Fruit fly (Drosophila melanogaster) whole organism, pupa: ENCODE measurements around the gene CG31638.

ENCODE experiments used
- CG10348 ChIP-seq: fragments of 200-800 bp; sonication (Bioruptor generic); IDR thresholded peaks from 2 replicates; pipeline ENCODE4 v1.3.6; 2022; ENCODE audit warnings: missing biosample characterization, missing genetic modification characterization
- CG15710 ChIP-seq: fragments of 200-800 bp; sonication (Bioruptor generic); optimal IDR thresholded peaks from 2 replicates; lab custom pipeline; 2018; ENCODE audit warnings: missing biosample characterization, mild to moderate bottlenecking, missing genetic modification characterization, moderate library complexity
- CG17806 ChIP-seq: fragments of 200-800 bp; sonication (Bioruptor generic); optimal IDR thresholded peaks from 2 replicates; lab custom pipeline; 2018; ENCODE audit warnings: missing biosample characterization, mild to moderate bottlenecking, missing genetic modification characterization, moderate library complexity
- CG9948 ChIP-seq: fragments of 200-800 bp; sonication (Bioruptor generic); optimal IDR thresholded peaks from 2 replicates; lab custom pipeline; 2018; ENCODE audit warnings: missing biosample characterization, mild to moderate bottlenecking, missing genetic modification characterization, moderate library complexity
- D1 ChIP-seq: fragments of 200-800 bp; sonication (Bioruptor generic); optimal IDR thresholded peaks from 2 replicates; lab custom pipeline; 2018; ENCODE audit warnings: missing biosample characterization, mild to moderate bottlenecking, missing genetic modification characterization, moderate library complexity
- EcR ChIP-seq: fragments of 200-800 bp; sonication (Bioruptor generic); optimal IDR thresholded peaks from 3 replicates; lab custom pipeline; 2019; ENCODE audit warnings: missing biosample characterization, missing genetic modification characterization, mild to moderate bottlenecking, moderate library complexity, missing genetic modification reagents
- Ets98B ChIP-seq: fragments of 200-800 bp; sonication (Bioruptor generic); IDR thresholded peaks from 2 replicates; pipeline ENCODE4 v1.3.6; 2022; ENCODE audit warnings: missing biosample characterization, missing genetic modification characterization
- Pif1A ChIP-seq: fragments of 200-800 bp; sonication (Bioruptor generic); optimal IDR thresholded peaks from 3 replicates; lab custom pipeline; 2016; ENCODE audit warnings: missing biosample characterization, missing genetic modification characterization
- Pif1B ChIP-seq: fragments of 200-800 bp; sonication (Bioruptor generic); optimal IDR thresholded peaks from 3 replicates; lab custom pipeline; 2016; ENCODE audit warnings: missing biosample characterization, missing genetic modification characterization
- Snoo ChIP-seq: fragments of 200-800 bp; sonication (Bioruptor generic); optimal IDR thresholded peaks from 3 replicates; lab custom pipeline; 2017; ENCODE audit warnings: missing biosample characterization, mild to moderate bottlenecking, missing genetic modification characterization, inconsistent platforms

DNA sequence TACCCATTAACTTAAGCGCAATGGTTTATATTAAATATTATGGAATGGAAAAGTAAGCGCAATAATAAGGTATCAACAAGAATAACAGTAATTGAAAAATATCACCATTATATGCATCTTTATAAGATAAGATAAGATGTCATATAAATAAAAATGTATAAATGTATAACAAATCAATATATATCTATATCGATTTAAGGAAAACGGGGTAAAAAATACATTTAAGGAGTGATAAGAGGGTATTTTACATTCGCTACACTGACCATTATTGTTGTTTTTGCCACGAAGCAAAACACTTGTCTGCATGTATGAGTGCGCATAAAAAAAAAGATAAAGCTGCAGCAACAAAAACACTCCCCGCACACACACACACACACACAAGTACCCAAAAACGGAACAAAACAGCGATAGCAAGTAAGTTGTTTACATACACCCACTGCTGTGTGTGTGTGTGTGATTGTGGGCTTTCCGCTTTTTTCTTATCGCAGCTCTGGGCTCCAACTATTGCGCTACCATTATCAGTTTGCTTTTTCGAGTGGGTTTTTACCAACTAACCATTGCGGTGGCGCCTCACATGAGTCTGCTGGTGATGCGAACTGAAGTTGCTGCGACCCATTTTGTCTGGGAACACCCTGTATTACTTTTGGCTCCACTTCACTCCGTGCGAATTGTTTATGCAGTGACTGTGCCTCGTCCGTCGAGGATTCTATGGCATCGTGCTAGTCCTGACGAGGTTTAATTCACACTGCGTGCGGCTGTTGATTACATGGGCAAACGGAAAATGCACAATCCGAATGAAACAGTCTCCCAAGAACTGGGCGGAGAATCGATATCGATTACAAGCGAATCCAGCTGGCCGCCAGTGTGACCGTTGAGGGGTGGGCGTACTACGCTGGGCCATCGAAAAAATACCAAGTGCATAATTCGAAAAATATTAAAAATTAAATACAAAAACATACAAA lies 17.5 kb upstream of the CG31638 start, which contains the start of gene mmy:
- TF ChIP-seq CG15710 (tag; lab: Kevin White, UChicago) (peak; percentile 77), CG10348 (GFP tag; lab: Robert Waterston, UW) (no peak), EcR (GFP tag; lab: Kevin White, UChicago) (no peak), Ets98B (GFP tag; lab: Robert Waterston, UW) (peak; percentile 74), D1 (tag; lab: Kevin White, UChicago) (no peak), CG17806 (tag; lab: Kevin White, UChicago) (peak; percentile 57), Pif1A (GFP tag; lab: Kevin White, UChicago) (peak; percentile 58), Pif1B (GFP tag; lab: Kevin White, UChicago) (peak; percentile 34), Snoo (peak; percentile 56), CG9948 (tag; lab: Kevin White, UChicago) (peak; percentile 75)
